Fruit fly (Drosophila melanogaster) whole organism, prepupa: ENCODE measurements around the gene P5cr.

Source experiments
- Blimp-1 ChIP-seq: fragments of 200-800 bp; sonication (Bioruptor generic); optimal IDR thresholded peaks from 3 replicates; lab custom pipeline; 2017; ENCODE audit warnings: missing biosample characterization, missing genetic modification characterization, mild to moderate bottlenecking, moderate library complexity, missing genetic modification reagents
- CG10631 ChIP-seq: fragments of 200-800 bp; sonication (Bioruptor generic); optimal IDR thresholded peaks from 2 replicates; lab custom pipeline; 2016; ENCODE audit warnings: missing biosample characterization, missing genetic modification characterization
- CG10669 ChIP-seq: fragments of 200-800 bp; sonication (Bioruptor generic); optimal IDR thresholded peaks from 3 replicates; lab custom pipeline; 2018; ENCODE audit warnings: missing biosample characterization, mild to moderate bottlenecking, missing genetic modification characterization, moderate library complexity
- CG11294 ChIP-seq: fragments of 200-800 bp; sonication (Bioruptor generic); IDR thresholded peaks from 2 replicates; pipeline ENCODE4 v1.3.6; 2022; ENCODE audit warnings: missing biosample characterization, missing genetic modification characterization
- CG11762 ChIP-seq: fragments of 200-800 bp; sonication (Bioruptor generic); optimal IDR thresholded peaks from 3 replicates; lab custom pipeline; 2016; ENCODE audit warnings: missing biosample characterization, missing genetic modification characterization; ENCODE audit not compliant: insufficient read depth
- CG15336 ChIP-seq: fragments of 200-800 bp; sonication (Bioruptor generic); IDR thresholded peaks from 2 replicates; pipeline ENCODE4 v1.3.6; 2022; ENCODE audit warnings: missing biosample characterization, missing genetic modification characterization
- CG1621 ChIP-seq: fragments of 200-800 bp; sonication (Bioruptor generic); optimal IDR thresholded peaks from 3 replicates; lab custom pipeline; 2018; ENCODE audit warnings: missing biosample characterization, mild to moderate bottlenecking, missing genetic modification characterization
- CG16779 ChIP-seq: fragments of 200-800 bp; sonication (Bioruptor generic); optimal IDR thresholded peaks from 3 replicates; lab custom pipeline; 2017; ENCODE audit warnings: missing biosample characterization, mild to moderate bottlenecking, missing genetic modification characterization
- CG3032 ChIP-seq: fragments of 200-800 bp; optimal IDR thresholded peaks from 2 replicates; lab custom pipeline; 2019; ENCODE audit warnings: missing biosample characterization, mild to moderate bottlenecking, missing genetic modification characterization, moderate library complexity
- CG31627 ChIP-seq: fragments of 200-800 bp; sonication (Bioruptor generic); optimal IDR thresholded peaks from 3 replicates; lab custom pipeline; 2016; ENCODE audit warnings: missing biosample characterization, missing genetic modification characterization
- CG32006 ChIP-seq: fragments of 200-800 bp; sonication (Bioruptor generic); optimal IDR thresholded peaks from 3 replicates; lab custom pipeline; 2017; ENCODE audit warnings: missing biosample characterization, mild to moderate bottlenecking, missing genetic modification characterization
- CG34406 ChIP-seq: fragments of 200-800 bp; sonication (Bioruptor generic); optimal IDR thresholded peaks from 3 replicates; lab custom pipeline; 2016; ENCODE audit warnings: missing biosample characterization, missing genetic modification characterization
- CG6808 ChIP-seq: fragments of 200-800 bp; sonication (Bioruptor generic); optimal IDR thresholded peaks from 3 replicates; lab custom pipeline; 2017; ENCODE audit warnings: missing biosample characterization, missing genetic modification characterization, mild to moderate bottlenecking, moderate library complexity, missing genetic modification reagents
- CG6854 ChIP-seq: fragments of 200-800 bp; sonication (Bioruptor generic); optimal IDR thresholded peaks from 2 replicates; lab custom pipeline; 2017; ENCODE audit warnings: missing biosample characterization, mild to moderate bottlenecking, missing genetic modification characterization
- CG7368 ChIP-seq: fragments of 200-800 bp; sonication (Bioruptor generic); optimal IDR thresholded peaks from 3 replicates; lab custom pipeline; 2016; ENCODE audit warnings: missing biosample characterization, missing genetic modification characterization
- CG8119 ChIP-seq: fragments of 200-800 bp; sonication (Bioruptor generic); IDR thresholded peaks from 3 replicates; pipeline ENCODE4 v1.3.6; 2022; ENCODE audit warnings: missing biosample characterization, missing genetic modification characterization
- CG8319 ChIP-seq: fragments of 200-800 bp; sonication (Bioruptor generic); optimal IDR thresholded peaks from 3 replicates; lab custom pipeline; 2016; ENCODE audit warnings: missing biosample characterization, missing genetic modification characterization
- CG8632 ChIP-seq: fragments of 200-800 bp; sonication (Bioruptor generic); optimal IDR thresholded peaks from 3 replicates; lab custom pipeline; 2016; ENCODE audit warnings: missing biosample characterization, missing genetic modification characterization
- CG9139 ChIP-seq: fragments of 200-800 bp; sonication (Bioruptor generic); optimal IDR thresholded peaks from 3 replicates; lab custom pipeline; 2017; ENCODE audit warnings: missing biosample characterization, mild to moderate bottlenecking, missing genetic modification characterization
- Eip78C ChIP-seq: fragments of 200-800 bp; sonication (Bioruptor generic); peaks from one replicate; lab custom pipeline; 2016; ENCODE audit warnings: missing biosample characterization, missing genetic modification characterization
- Eip93F ChIP-seq: fragments of 200-800 bp; sonication (Bioruptor generic); optimal IDR thresholded peaks from 2 replicates; lab custom pipeline; 2016; ENCODE audit warnings: missing biosample characterization, mild to moderate bottlenecking, missing genetic modification characterization
- Ets21C ChIP-seq: fragments of 200-800 bp; sonication (Bioruptor generic); optimal IDR thresholded peaks from 3 replicates; lab custom pipeline; 2016; ENCODE audit warnings: missing biosample characterization, missing genetic modification characterization
- Ets96B ChIP-seq: fragments of 200-800 bp; optimal IDR thresholded peaks from 2 replicates; lab custom pipeline; 2019; ENCODE audit warnings: missing biosample characterization, mild to moderate bottlenecking, missing genetic modification characterization, moderate library complexity
- Hr38 ChIP-seq: sonication (Bioruptor generic); optimal IDR thresholded peaks from 2 replicates; lab custom pipeline; 2016; ENCODE audit warnings: missing biosample characterization, missing genetic modification characterization
- Hr39 ChIP-seq: fragments of 200-800 bp; sonication (Bioruptor generic); optimal IDR thresholded peaks from 2 replicates; lab custom pipeline; 2016; ENCODE audit warnings: missing biosample characterization, missing genetic modification characterization
- Hr4 ChIP-seq: fragments of 200-800 bp; sonication (Bioruptor generic); optimal IDR thresholded peaks from 3 replicates; lab custom pipeline; 2016; ENCODE audit warnings: missing biosample characterization, missing genetic modification characterization
- Lpt ChIP-seq: fragments of 200-800 bp; sonication (Bioruptor generic); optimal IDR thresholded peaks from 3 replicates; lab custom pipeline; 2016; ENCODE audit warnings: missing biosample characterization, missing genetic modification characterization
- Met ChIP-seq: fragments of 200-800 bp; sonication (Bioruptor generic); optimal IDR thresholded peaks from 3 replicates; lab custom pipeline; 2016; ENCODE audit warnings: missing biosample characterization, missing genetic modification characterization
- OdsH ChIP-seq: fragments of 200-800 bp; sonication (Bioruptor generic); optimal IDR thresholded peaks from 3 replicates; lab custom pipeline; 2016; ENCODE audit warnings: missing biosample characterization, missing genetic modification characterization
- Smox ChIP-seq: fragments of 200-800 bp; sonication (Bioruptor generic); optimal IDR thresholded peaks from 3 replicates; lab custom pipeline; 2016; ENCODE audit warnings: missing biosample characterization, missing genetic modification characterization
- Sox15 ChIP-seq: fragments of 200-800 bp; sonication (Bioruptor generic); optimal IDR thresholded peaks from 3 replicates; lab custom pipeline; 2016; ENCODE audit warnings: missing biosample characterization, missing genetic modification characterization
- acj6 ChIP-seq: fragments of 200-800 bp; sonication (Bioruptor generic); optimal IDR thresholded peaks from 3 replicates; lab custom pipeline; 2016; ENCODE audit warnings: missing biosample characterization, missing genetic modification characterization
- cyc ChIP-seq: fragments of 200-800 bp; sonication (Bioruptor generic); optimal IDR thresholded peaks from 3 replicates; lab custom pipeline; 2016; ENCODE audit warnings: missing biosample characterization, missing genetic modification characterization
- dac ChIP-seq: fragments of 200-800 bp; sonication (Bioruptor generic); optimal IDR thresholded peaks from 2 replicates; lab custom pipeline; 2017; ENCODE audit warnings: missing biosample characterization, mild to moderate bottlenecking, missing genetic modification characterization
- dsx ChIP-seq: fragments of 200-800 bp; optimal IDR thresholded peaks from 3 replicates; lab custom pipeline; 2019; ENCODE audit warnings: missing biosample characterization, mild to moderate bottlenecking, missing genetic modification characterization, moderate library complexity; ENCODE audit not compliant: poor library complexity, severe bottlenecking
- eg ChIP-seq: fragments of 200-800 bp; sonication (Bioruptor generic); IDR thresholded peaks from 3 replicates; pipeline ENCODE4 v1.3.6; 2022; ENCODE audit warnings: missing biosample characterization, missing genetic modification characterization
- fd59A ChIP-seq: fragments of 200-800 bp; sonication (Bioruptor generic); optimal IDR thresholded peaks from 2 replicates; lab custom pipeline; 2017; ENCODE audit warnings: missing biosample characterization, mild to moderate bottlenecking, missing genetic modification characterization, missing genetic modification reagents
- fd85E ChIP-seq: fragments of 200-800 bp; sonication (Bioruptor generic); optimal IDR thresholded peaks from 3 replicates; lab custom pipeline; 2016; ENCODE audit warnings: missing biosample characterization, missing genetic modification characterization
- fkh ChIP-seq: fragments of 200-800 bp; sonication (Bioruptor generic); optimal IDR thresholded peaks from 3 replicates; lab custom pipeline; 2017; ENCODE audit warnings: missing biosample characterization, mild to moderate bottlenecking, missing genetic modification characterization, moderate library complexity
- lz ChIP-seq: fragments of 200-800 bp; sonication (Bioruptor generic); optimal IDR thresholded peaks from 3 replicates; lab custom pipeline; 2016; ENCODE audit warnings: missing biosample characterization, missing genetic modification characterization
- salr ChIP-seq, 2 experiments: fragments of 200-800 bp; sonication (Bioruptor generic); optimal IDR thresholded peaks; 3 replicates each; lab custom pipeline; 2016 to 2018; ENCODE audit warnings: missing biosample characterization in 2 of 2, missing genetic modification characterization in 2 of 2, mild to moderate bottlenecking in 1 of 2
- spab ChIP-seq: fragments of 200-800 bp; sonication (Bioruptor generic); optimal IDR thresholded peaks from 2 replicates; lab custom pipeline; 2017; ENCODE audit warnings: missing biosample characterization, mild to moderate bottlenecking, missing genetic modification characterization, missing genetic modification reagents
- ss ChIP-seq, 2 experiments: fragments of 200-800 bp; sonication (Bioruptor generic); optimal IDR thresholded peaks; 2 replicates in 1 of 2; 3 replicates in 1 of 2; lab custom pipeline; 2017 to 2018; ENCODE audit warnings: mild to moderate bottlenecking in 2 of 2, missing biosample characterization in 2 of 2, missing genetic modification characterization in 2 of 2, moderate library complexity in 1 of 2
- svp ChIP-seq: fragments of 200-800 bp; sonication (Bioruptor generic); peaks from one replicate; lab custom pipeline; 2016; ENCODE audit warnings: missing biosample characterization, missing genetic modification characterization
- vri ChIP-seq: fragments of 200-800 bp; sonication (Bioruptor generic); optimal IDR thresholded peaks from 3 replicates; lab custom pipeline; 2016; ENCODE audit warnings: missing biosample characterization, mild to moderate bottlenecking, missing genetic modification characterization

The P5cr gene

dm6 chr3R:18990514-18990913, 38.2 kb upstream of the P5cr start (continued):
- TF ChIP-seq CG3032 (tag; lab: Kevin White, UChicago): peak; percentile 71
- no peak for TF ChIP-seq dac (GFP tag; lab: Kevin White, UChicago)
- peak; percentile 80 for TF ChIP-seq lz (GFP tag; lab: Kevin White, UChicago)
- TF ChIP-seq CG31627 (GFP tag; lab: Kevin White, UChicago): peak; percentile 72
- 0 out of 3 replicates have a peak, but pooled peaks have one; percentile 20 for TF ChIP-seq CG8119 (GFP tag; lab: Robert Waterston, UW)
- TF ChIP-seq spab (GFP tag; lab: Kevin White, UChicago): peak; percentile 62
- TF ChIP-seq CG32006 (GFP tag; lab: Kevin White, UChicago): peak; percentile 55
- peak; percentile 66 for TF ChIP-seq cyc
- no peak for TF ChIP-seq eg (GFP tag; lab: Robert Waterston, UW)
- TF ChIP-seq CG16779 (tag; lab: Kevin White, UChicago): peak; percentile 40
- peak; percentile 2 for TF ChIP-seq Hr4 (GFP tag; lab: Kevin White, UChicago)
- TF ChIP-seq vri (GFP tag; lab: Kevin White, UChicago): peak; percentile 24
- peak; percentile 6 for TF ChIP-seq dsx (GFP tag; lab: Kevin White, UChicago)
- peak in 1 of 2 experiments; percentile 11 for TF ChIP-seq ss (GFP tag; optimal IDR thresholded peaks at IDR 0.05; lab: Kevin White, UChicago)
- TF ChIP-seq CG6808 (GFP tag; lab: Kevin White, UChicago): peak; percentile 75
- TF ChIP-seq acj6 (GFP tag; lab: Kevin White, UChicago): peak; percentile 75
- no peak for TF ChIP-seq CG11294 (GFP tag; lab: Robert Waterston, UW)
- TF ChIP-seq CG15336 (GFP tag; lab: Robert Waterston, UW): no peak
- peak; percentile 78 for TF ChIP-seq CG10631 (GFP tag; lab: Kevin White, UChicago)
- peak; percentile 65 for TF ChIP-seq CG10669 (GFP tag; lab: Kevin White, UChicago)
- peak; percentile 66 for TF ChIP-seq Hr39
- TF ChIP-seq Lpt: no peak
- peak; percentile 71 for TF ChIP-seq CG34406 (GFP tag; lab: Kevin White, UChicago)
- no peak for TF ChIP-seq CG6854 (GFP tag; lab: Kevin White, UChicago)
- TF ChIP-seq Eip93F (GFP tag; lab: Kevin White, UChicago): no peak
- no peak for TF ChIP-seq Hr38 (GFP tag; lab: Kevin White, UChicago)
- TF ChIP-seq CG11762 (GFP tag; lab: Kevin White, UChicago): peak; percentile 51
- peak; percentile 69 for TF ChIP-seq OdsH (GFP tag; lab: Kevin White, UChicago)
- peak; percentile 49 for TF ChIP-seq CG8319 (GFP tag; lab: Kevin White, UChicago)
- peak; percentile 93 for TF ChIP-seq svp
- peak; percentile 96 for TF ChIP-seq Eip78C (GFP tag; lab: Kevin White, UChicago)
- TF ChIP-seq CG9139 (GFP tag; lab: Kevin White, UChicago): no peak
- peak; percentile 59 for TF ChIP-seq Ets21C (GFP tag; lab: Kevin White, UChicago)

dm6 chr3R:18991721-18992120, 37.0 kb upstream of the P5cr start:
- TF ChIP-seq CG16779 (tag; lab: Kevin White, UChicago) (no peak), dsx (GFP tag; lab: Kevin White, UChicago) (no peak), Eip78C (GFP tag; lab: Kevin White, UChicago) (no peak), CG8319 (GFP tag; lab: Kevin White, UChicago) (no peak), lz (GFP tag; lab: Kevin White, UChicago) (no peak), CG8632 (GFP tag; lab: Kevin White, UChicago) (no peak), vri (GFP tag; lab: Kevin White, UChicago) (peak; percentile 15), Met (GFP tag; lab: Kevin White, UChicago) (no peak), fkh (peak; percentile 44)

- TF ChIP-seq CG6808 (GFP tag; lab: Kevin White, UChicago) (no peak), spab (GFP tag; lab: Kevin White, UChicago) (no peak), Blimp-1 (no peak), Ets96B (tag; lab: Kevin White, UChicago) (no peak), dac (GFP tag; lab: Kevin White, UChicago) (no peak), CG31627 (GFP tag; lab: Kevin White, UChicago) (no peak), Hr38 (GFP tag; lab: Kevin White, UChicago) (no peak), Smox (GFP tag; lab: Kevin White, UChicago) (no peak), CG7368 (no peak), CG8632 (GFP tag; lab: Kevin White, UChicago) (no peak), fd59A (no peak), Sox15 (no peak), salr (GFP tag; optimal IDR thresholded peaks at IDR 0.05; lab: Kevin White, UChicago) (no peak), fd85E (no peak), CG1621 (tag; lab: Kevin White, UChicago) (no peak)
These were observed 35.6 kb upstream of the P5cr start for dm6 chr3R:18993159-18993558.
